Fruit fly (Drosophila melanogaster): ENCODE measurements around the gene Trm7-34.

DNA sequence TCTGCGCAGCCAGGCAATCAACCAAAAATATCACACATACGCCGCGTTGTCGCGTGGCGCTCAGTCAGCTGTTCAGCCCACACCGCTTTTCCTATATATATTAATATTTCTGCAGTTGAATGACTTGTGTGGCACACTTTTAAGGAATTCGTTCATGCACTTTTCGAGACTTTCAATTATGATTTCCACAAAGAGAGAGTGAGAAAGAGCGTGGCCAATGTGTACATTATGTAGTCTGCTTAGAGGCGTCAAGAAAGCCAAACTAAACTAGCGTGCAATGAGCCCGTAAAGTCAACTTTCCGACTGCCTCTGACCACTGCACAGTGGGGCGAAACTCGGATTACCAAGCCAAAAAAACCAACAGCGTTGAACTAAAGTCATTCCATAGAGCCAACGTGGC lies 20.4 kb upstream of the Trm7-34 start:
- TF ChIP-seq CG10348 (GFP tag; IDR thresholded peaks at IDR 0.05) (no peak), EcR (GFP tag; optimal IDR thresholded peaks at IDR 0.05) (no peak), CG13204 (GFP tag; optimal IDR thresholded peaks at IDR 0.05) (no peak)
